Fruit fly (Drosophila melanogaster) whole organism, embryonic: Measurements from ENCODE around the gene Atg6.

Experiments
- Ada2b ChIP-seq: fragments of 200-800 bp; sonication (Bioruptor generic); IDR thresholded peaks from 2 replicates; pipeline ENCODE4 v1.3.6; 2022; ENCODE audit warnings: missing biosample characterization, missing genetic modification characterization
- CG10431 ChIP-seq: fragments of 200-800 bp; sonication (Bioruptor generic); optimal IDR thresholded peaks from 3 replicates; lab custom pipeline; 2018; ENCODE audit warnings: missing biosample characterization, mild to moderate bottlenecking, missing genetic modification characterization
- CG10654 ChIP-seq: fragments of 200-800 bp; sonication (Bioruptor generic); optimal IDR thresholded peaks from 2 replicates; lab custom pipeline; 2016; ENCODE audit warnings: missing biosample characterization, missing genetic modification characterization
- CG10979 ChIP-seq: fragments of 200-800 bp; sonication (Bioruptor generic); optimal IDR thresholded peaks from 2 replicates; lab custom pipeline; 2018; ENCODE audit warnings: missing biosample characterization, mild to moderate bottlenecking, missing genetic modification characterization, moderate library complexity
- CG11695 ChIP-seq: fragments of 200-800 bp; sonication (Bioruptor generic); IDR thresholded peaks from 3 replicates; pipeline ENCODE4 v1.3.6; 2022; ENCODE audit warnings: missing biosample characterization, missing genetic modification characterization
- CG12942 ChIP-seq: fragments of 200-800 bp; sonication (Bioruptor generic); optimal IDR thresholded peaks from 3 replicates; lab custom pipeline; 2016; ENCODE audit warnings: missing biosample characterization, missing genetic modification characterization
- CG13775 ChIP-seq: fragments of 200-800 bp; sonication (Bioruptor generic); optimal IDR thresholded peaks from 3 replicates; lab custom pipeline; 2017; ENCODE audit warnings: missing biosample characterization, mild to moderate bottlenecking, missing genetic modification characterization
- CG15696 ChIP-seq: fragments of 200-800 bp; sonication (Bioruptor generic); optimal IDR thresholded peaks from 2 replicates; lab custom pipeline; 2019; ENCODE audit warnings: missing biosample characterization, mild to moderate bottlenecking, missing genetic modification characterization, moderate library complexity
- CG31224 ChIP-seq: fragments of 200-800 bp; sonication (Bioruptor generic); IDR thresholded peaks from 2 replicates; pipeline ENCODE4 v1.3.6; 2022; ENCODE audit warnings: missing biosample characterization, missing genetic modification characterization
- CG3838 ChIP-seq: fragments of 200-800 bp; sonication (Bioruptor generic); optimal IDR thresholded peaks from 3 replicates; lab custom pipeline; 2016; ENCODE audit warnings: missing biosample characterization, missing genetic modification characterization
- CG3847 ChIP-seq: fragments of 200-800 bp; sonication (Bioruptor generic); IDR thresholded peaks from 2 replicates; pipeline ENCODE4 v1.3.6; 2022; ENCODE audit warnings: missing biosample characterization, missing genetic modification characterization
- CG4360 ChIP-seq: fragments of 200-800 bp; sonication (Bioruptor generic); IDR thresholded peaks from 2 replicates; pipeline ENCODE4 v1.3.6; 2022; ENCODE audit warnings: missing biosample characterization, missing genetic modification characterization
- CG6654 ChIP-seq: fragments of 200-800 bp; sonication (Bioruptor generic); optimal IDR thresholded peaks from 2 replicates; lab custom pipeline; 2017; ENCODE audit warnings: missing biosample characterization, mild to moderate bottlenecking, missing genetic modification characterization
- CG6689 ChIP-seq: fragments of 200-800 bp; sonication (Bioruptor generic); IDR thresholded peaks from 2 replicates; pipeline ENCODE4 v1.3.6; 2022; ENCODE audit warnings: missing biosample characterization, missing genetic modification characterization
- CG7745 ChIP-seq: fragments of 200-800 bp; sonication (Bioruptor generic); optimal IDR thresholded peaks from 2 replicates; lab custom pipeline; 2018; ENCODE audit warnings: missing biosample characterization, mild to moderate bottlenecking, missing genetic modification characterization, moderate library complexity
- CG7839 ChIP-seq: fragments of 200-800 bp; sonication (Bioruptor generic); optimal IDR thresholded peaks from 3 replicates; lab custom pipeline; 2018; ENCODE audit warnings: missing biosample characterization, mild to moderate bottlenecking, missing genetic modification characterization, moderate library complexity
- CG8944 ChIP-seq: fragments of 200-800 bp; sonication (Bioruptor generic); optimal IDR thresholded peaks from 3 replicates; lab custom pipeline; 2016; ENCODE audit warnings: missing biosample characterization, missing genetic modification characterization
- CG9437 ChIP-seq: fragments of 200-800 bp; sonication (Bioruptor generic); optimal IDR thresholded peaks from 2 replicates; lab custom pipeline; 2018; ENCODE audit warnings: missing biosample characterization, mild to moderate bottlenecking, missing genetic modification characterization
- CG9876 ChIP-seq: fragments of 200-800 bp; sonication (Bioruptor generic); optimal IDR thresholded peaks from 2 replicates; lab custom pipeline; 2016; ENCODE audit warnings: missing biosample characterization, missing genetic modification characterization
- CHES-1-like ChIP-seq: fragments of 200-800 bp; sonication (Bioruptor generic); optimal IDR thresholded peaks from 2 replicates; lab custom pipeline; 2016; ENCODE audit warnings: missing biosample characterization, missing genetic modification characterization
- HLH4C ChIP-seq: fragments of 200-800 bp; sonication (Bioruptor generic); IDR thresholded peaks from 3 replicates; pipeline ENCODE4 v1.3.6; 2022; ENCODE audit warnings: missing biosample characterization, missing genetic modification characterization; ENCODE audit not compliant: partially characterized antibody
- HmgD ChIP-seq: fragments of 200-800 bp; sonication (Bioruptor generic); optimal IDR thresholded peaks from 3 replicates; lab custom pipeline; 2016; ENCODE audit warnings: missing biosample characterization, missing genetic modification characterization
- Hr3 ChIP-seq: fragments of 200-800 bp; sonication (Bioruptor generic); optimal IDR thresholded peaks from 3 replicates; lab custom pipeline; 2016; ENCODE audit warnings: missing biosample characterization, missing genetic modification characterization
- Ptx1 ChIP-seq: fragments of 200-800 bp; sonication (Bioruptor generic); IDR thresholded peaks from 2 replicates; pipeline ENCODE4 v1.3.6; 2022; ENCODE audit warnings: missing biosample characterization, missing genetic modification characterization
- Rx ChIP-seq: fragments of 200-800 bp; sonication (Bioruptor generic); IDR thresholded peaks from 2 replicates; pipeline ENCODE4 v1.3.6; 2022; ENCODE audit warnings: missing biosample characterization, missing genetic modification characterization
- Sox100B ChIP-seq: fragments of 200-800 bp; sonication (Bioruptor generic); optimal IDR thresholded peaks from 3 replicates; lab custom pipeline; 2018; ENCODE audit warnings: missing biosample characterization, mild to moderate bottlenecking, missing genetic modification characterization
- TFAM ChIP-seq: fragments of 200-800 bp; sonication (Bioruptor generic); optimal IDR thresholded peaks from 2 replicates; lab custom pipeline; 2017; ENCODE audit warnings: missing biosample characterization, missing genetic modification characterization, inconsistent platforms
- Tbp ChIP-seq: fragments of >200 bp; optimal IDR thresholded peaks from 2 replicates; lab custom pipeline; 2018; ENCODE audit warnings: missing biosample characterization, missing genetic modification characterization
- YL-1 ChIP-seq: fragments of 200-800 bp; sonication (Bioruptor generic); optimal IDR thresholded peaks from 3 replicates; lab custom pipeline; 2017; ENCODE audit warnings: missing biosample characterization, mild to moderate bottlenecking, missing genetic modification characterization
- ab ChIP-seq: fragments of 200-800 bp; sonication (Bioruptor generic); optimal IDR thresholded peaks from 2 replicates; lab custom pipeline; 2016; ENCODE audit warnings: missing biosample characterization, missing genetic modification characterization
- al ChIP-seq: fragments of 200-800 bp; sonication (Bioruptor generic); IDR thresholded peaks from 2 replicates; pipeline ENCODE4 v1.3.6; 2022; ENCODE audit warnings: missing biosample characterization, missing genetic modification characterization
- amos ChIP-seq: fragments of 200-800 bp; sonication (Bioruptor generic); IDR thresholded peaks from 2 replicates; pipeline ENCODE4 v1.3.6; 2022; ENCODE audit warnings: missing biosample characterization, missing genetic modification characterization; ENCODE audit not compliant: partially characterized antibody
- ato ChIP-seq: fragments of 200-800 bp; sonication (Bioruptor generic); IDR thresholded peaks from 2 replicates; pipeline ENCODE4 v1.3.6; 2022; ENCODE audit warnings: missing biosample characterization, missing genetic modification characterization; ENCODE audit not compliant: partially characterized antibody
- br ChIP-seq: fragments of >200 bp; optimal IDR thresholded peaks from 2 replicates; lab custom pipeline; 2017
- chif ChIP-seq, 2 experiments: fragments of 200-800 bp; sonication (Bioruptor generic); optimal IDR thresholded peaks; 3 replicates each; lab custom pipeline; 2016; ENCODE audit warnings: missing biosample characterization in 2 of 2, missing genetic modification characterization in 2 of 2
- ci ChIP-seq: fragments of 200-800 bp; sonication (Bioruptor generic); IDR thresholded peaks from 3 replicates; pipeline ENCODE4 v1.3.6; 2022; ENCODE audit warnings: missing biosample characterization, missing genetic modification characterization
- dm ChIP-seq: fragments of 200-800 bp; sonication (Bioruptor generic); optimal IDR thresholded peaks from 3 replicates; lab custom pipeline; 2016; ENCODE audit warnings: missing biosample characterization, missing genetic modification characterization
- dysf ChIP-seq: fragments of 200-800 bp; sonication (Bioruptor generic); IDR thresholded peaks from 3 replicates; pipeline ENCODE4 v1.3.6; 2022; ENCODE audit warnings: missing biosample characterization, missing genetic modification characterization
- en ChIP-seq: fragments of 200-800 bp; sonication (Bioruptor generic); optimal IDR thresholded peaks from 2 replicates; lab custom pipeline; 2016; ENCODE audit warnings: missing biosample characterization, missing genetic modification characterization
- esg ChIP-seq: fragments of 200-800 bp; sonication (Bioruptor generic); conservative IDR thresholded peaks from 2 replicates; pipeline ENCODE4 v1.3.6; 2022; ENCODE audit warnings: missing biosample characterization, missing genetic modification characterization
- gfzf ChIP-seq: fragments of 200-800 bp; sonication (Bioruptor generic); optimal IDR thresholded peaks from 2 replicates; lab custom pipeline; 2016; ENCODE audit warnings: missing biosample characterization, mild to moderate bottlenecking, missing genetic modification characterization, moderate library complexity
- klu ChIP-seq: fragments of 200-800 bp; sonication (Bioruptor generic); IDR thresholded peaks from 2 replicates; pipeline ENCODE4 v1.3.6; 2022; ENCODE audit warnings: missing biosample characterization, missing genetic modification characterization
- knrl ChIP-seq: fragments of 200-800 bp; sonication (Bioruptor generic); IDR thresholded peaks from 3 replicates; pipeline ENCODE4 v1.3.6; 2022; ENCODE audit warnings: missing biosample characterization, missing genetic modification characterization; ENCODE audit not compliant: partially characterized antibody
- nau ChIP-seq: fragments of 200-800 bp; sonication (Bioruptor generic); optimal IDR thresholded peaks from 3 replicates; lab custom pipeline; 2017; ENCODE audit warnings: missing biosample characterization, mild to moderate bottlenecking, missing genetic modification characterization, missing genetic modification reagents
- p53 ChIP-seq: fragments of 200-800 bp; sonication (Bioruptor generic); optimal IDR thresholded peaks from 2 replicates; lab custom pipeline; 2016; ENCODE audit warnings: missing biosample characterization, missing genetic modification characterization
- pb ChIP-seq: fragments of 200-800 bp; sonication (Bioruptor generic); optimal IDR thresholded peaks from 3 replicates; lab custom pipeline; 2016; ENCODE audit warnings: missing biosample characterization, missing genetic modification characterization
- pfk ChIP-seq: fragments of 200-800 bp; sonication (Bioruptor generic); optimal IDR thresholded peaks from 2 replicates; lab custom pipeline; 2018; ENCODE audit warnings: missing biosample characterization, mild to moderate bottlenecking, missing genetic modification characterization, moderate library complexity
- pum ChIP-seq: fragments of 200-800 bp; sonication (Bioruptor generic); optimal IDR thresholded peaks from 2 replicates; lab custom pipeline; 2016; ENCODE audit warnings: missing biosample characterization, missing genetic modification characterization
- repo ChIP-seq: fragments of 200-800 bp; sonication (Bioruptor generic); optimal IDR thresholded peaks from 2 replicates; lab custom pipeline; 2016; ENCODE audit warnings: missing biosample characterization, missing genetic modification characterization
- sens ChIP-seq: fragments of 200-800 bp; sonication (Bioruptor generic); peaks from one replicate; lab custom pipeline; 2016; ENCODE audit warnings: missing biosample characterization, missing genetic modification characterization
- sima ChIP-seq: fragments of 200-800 bp; sonication (Bioruptor generic); optimal IDR thresholded peaks from 2 replicates; lab custom pipeline; 2016; ENCODE audit warnings: missing biosample characterization, missing genetic modification characterization
- tx ChIP-seq: fragments of 200-800 bp; sonication (Bioruptor generic); optimal IDR thresholded peaks from 2 replicates; lab custom pipeline; 2016; ENCODE audit warnings: missing biosample characterization, missing genetic modification characterization

Atg6 gene

dm6 chr3R:24031825-24032523 is 18.6 kb downstream of the Atg6 start, which contains the start of the genes KrT95D and Mettl3 (continued):
- TF ChIP-seq CG6654 (GFP tag; lab: Kevin White, UChicago) = no peak
- TF ChIP-seq CG3847 (GFP tag; lab: Robert Waterston, UW) = peak; percentile 30; the same call in 1 of the 2 replicates
- no peak for TF ChIP-seq Ptx1 (GFP tag; lab: Robert Waterston, UW)
- TF ChIP-seq CG7745 (tag; lab: Kevin White, UChicago) = no peak
- no peak for TF ChIP-seq CG10431 (GFP tag; lab: Kevin White, UChicago)
- TF ChIP-seq CG12942 (GFP tag; lab: Kevin White, UChicago) = no peak
- peak; percentile 28 for TF ChIP-seq YL-1 (GFP tag; lab: Kevin White, UChicago)
- TF ChIP-seq gfzf = peak; percentile 91
- no peak for TF ChIP-seq al
- no peak for TF ChIP-seq p53
- peak; percentile 62 for TF ChIP-seq Tbp
- no peak for TF ChIP-seq Rx (GFP tag; lab: Robert Waterston, UW)
- no peak for TF ChIP-seq tx (GFP tag; lab: Kevin White, UChicago)
- no peak for TF ChIP-seq br
- no peak for TF ChIP-seq pum
- TF ChIP-seq CG7839 (tag; lab: Kevin White, UChicago) = peak; percentile 10
- no peak for TF ChIP-seq TFAM (GFP tag; lab: Kevin White, UChicago)
- no peak for TF ChIP-seq Ada2b
- TF ChIP-seq CG4360 (GFP tag; lab: Robert Waterston, UW) = no peak
- TF ChIP-seq CG13775 (GFP tag; lab: Kevin White, UChicago) = no peak
- no peak for TF ChIP-seq klu
- TF ChIP-seq en = no peak
- TF ChIP-seq knrl (GFP tag; lab: Robert Waterston, UW) = peak; percentile 43; the same call in 1 of the 3 replicates
- TF ChIP-seq sens (GFP tag; lab: Kevin White, UChicago) = peak; percentile 83
- 0 out of 2 replicates have a peak, but pooled peaks have one; percentile 4 for TF ChIP-seq CG6689
- no peak for TF ChIP-seq CG8944 (GFP tag; lab: Kevin White, UChicago)
- TF ChIP-seq ab (GFP tag; lab: Kevin White, UChicago) = no peak
- TF ChIP-seq amos (GFP tag; lab: Robert Waterston, UW) = peak; percentile 35
- TF ChIP-seq esg (GFP tag; lab: Robert Waterston, UW) = no peak
- TF ChIP-seq Sox100B = no peak
- no peak for TF ChIP-seq CG31224 (GFP tag; lab: Robert Waterston, UW)
- TF ChIP-seq ato = no peak
- no peak for TF ChIP-seq CG3838 (GFP tag; lab: Kevin White, UChicago)
- TF ChIP-seq nau (GFP tag; lab: Kevin White, UChicago) = no peak
- peak; percentile 8 for TF ChIP-seq CG15696 (tag; lab: Kevin White, UChicago)
- TF ChIP-seq chif (GFP tag; optimal IDR thresholded peaks at IDR 0.05; lab: Kevin White, UChicago) = no peak
- TF ChIP-seq repo (GFP tag; lab: Kevin White, UChicago) = no peak
- no peak for TF ChIP-seq pfk
- TF ChIP-seq dm (GFP tag; lab: Kevin White, UChicago) = no peak
- no peak for TF ChIP-seq CG11695 (GFP tag; lab: Robert Waterston, UW)
- peak; percentile 65 for TF ChIP-seq CHES-1-like (GFP tag; lab: Kevin White, UChicago)
- no peak for TF ChIP-seq HmgD (GFP tag; lab: Kevin White, UChicago)
- TF ChIP-seq ci (GFP tag; lab: Robert Waterston, UW) = no peak
- no peak for TF ChIP-seq Hr3 (GFP tag; lab: Kevin White, UChicago)
- no peak for TF ChIP-seq CG10979 (tag; lab: Kevin White, UChicago)
- no peak for TF ChIP-seq pb (GFP tag; lab: Kevin White, UChicago)
- TF ChIP-seq sima = no peak
- TF ChIP-seq CG9876 (GFP tag; lab: Kevin White, UChicago) = no peak
- no peak; the same call in 2 of the 3 replicates for TF ChIP-seq HLH4C
- no peak for TF ChIP-seq CG9437
- TF ChIP-seq CG10654 (GFP tag; lab: Kevin White, UChicago) = no peak
- TF ChIP-seq dysf = no peak
